Worm (Caenorhabditis elegans): Measurements from ENCODE around the gene F13A7.14.

DNA sequence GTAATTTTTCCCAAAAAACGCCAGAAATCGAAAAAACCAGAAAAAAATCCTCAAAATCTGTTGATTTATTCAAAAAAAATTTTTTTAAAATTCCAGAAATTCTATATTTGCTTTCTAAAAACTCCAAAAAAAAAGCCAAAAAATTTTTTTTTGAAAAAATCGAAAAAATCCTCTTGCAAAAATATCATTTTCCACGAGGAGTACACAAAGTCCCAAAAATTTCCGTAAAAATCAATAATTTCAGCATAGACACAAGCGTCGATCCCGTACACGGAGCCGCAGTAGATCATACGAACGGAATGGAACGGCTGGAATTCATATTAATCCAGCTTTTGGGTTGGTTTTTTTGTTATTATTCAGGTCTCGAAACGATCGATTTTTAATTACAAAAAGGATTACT is 33.5 kb upstream of the F13A7.14 start:
- no peak for TF ChIP-seq ama-1 (optimal IDR thresholded peaks at IDR 0.05)
- TF ChIP-seq ceh-82 (tag; optimal IDR thresholded peaks at IDR 0.05) = no peak
- TF ChIP-seq blmp-1 (tag; optimal IDR thresholded peaks at IDR 0.05) = no peak
- no peak for TF ChIP-seq ceh-8 (GFP tag; optimal IDR thresholded peaks at IDR 0.05)
- TF ChIP-seq lin-15B (tag; optimal IDR thresholded peaks at IDR 0.05) = no peak
- TF ChIP-seq elt-2 (tag; optimal IDR thresholded peaks at IDR 0.05) = no peak
- no peak for TF ChIP-seq jun-1 (tag; optimal IDR thresholded peaks at IDR 0.05)
- no peak for TF ChIP-seq hlh-4 (tag; optimal IDR thresholded peaks at IDR 0.05)
